Worm (Caenorhabditis elegans) whole organism, mixed stage, embryonic: ENCODE measurements around the gene F46H5.11.

Experiments used
- M03D4.4 ChIP-seq: sonication (generic microtip); optimal IDR thresholded peaks from 2 replicates; lab custom pipeline; 2017; ENCODE audit warnings: mild to moderate bottlenecking, missing genetic modification characterization, missing compliant biosample characterization
- blmp-1 ChIP-seq: fragments of 150-350 bp; optimal IDR thresholded peaks from 2 replicates; lab custom pipeline; 2014; ENCODE audit warnings: missing biosample characterization, missing genetic modification characterization
- ceh-83 ChIP-seq: fragments of 200-800 bp; sonication (Bioruptor generic); optimal IDR thresholded peaks from 2 replicates; lab custom pipeline; 2018; ENCODE audit warnings: mild to moderate bottlenecking, missing genetic modification characterization, missing compliant biosample characterization
- ces-1 ChIP-seq: fragments of 150-350 bp; optimal IDR thresholded peaks from 2 replicates; lab custom pipeline; 2014; ENCODE audit warnings: missing biosample characterization, missing genetic modification reagents, missing genetic modification characterization
- cnd-1 ChIP-seq: fragments of 200-800 bp; sonication (Bioruptor generic); optimal IDR thresholded peaks from 2 replicates; lab custom pipeline; 2018; ENCODE audit warnings: mild to moderate bottlenecking, missing genetic modification characterization, missing compliant biosample characterization
- drap-1 ChIP-seq: fragments of 200-800 bp; sonication (Bioruptor generic); optimal IDR thresholded peaks from 3 replicates; lab custom pipeline; 2018; ENCODE audit warnings: mild to moderate bottlenecking, missing genetic modification characterization, missing compliant biosample characterization
- elt-1 ChIP-seq: sonication (generic microtip); optimal IDR thresholded peaks from 2 replicates; lab custom pipeline; 2017; ENCODE audit warnings: missing genetic modification characterization, mild to moderate bottlenecking, missing compliant biosample characterization, antibody characterized with exemption, moderate library complexity, borderline replicate concordance; ENCODE audit not compliant: insufficient read depth
- elt-3 ChIP-seq: fragments of 150-350 bp; optimal IDR thresholded peaks from 2 replicates; lab custom pipeline; 2014; ENCODE audit warnings: missing biosample characterization, missing genetic modification characterization
- ham-2 ChIP-seq: fragments of 200-800 bp; sonication (Bioruptor generic); optimal IDR thresholded peaks from 2 replicates; lab custom pipeline; 2018; ENCODE audit warnings: mild to moderate bottlenecking, missing genetic modification characterization, missing compliant biosample characterization
- hlh-1 ChIP-seq: fragments of 150-350 bp; optimal IDR thresholded peaks from 2 replicates; lab custom pipeline; 2014; ENCODE audit warnings: missing biosample characterization, missing genetic modification reagents, missing genetic modification characterization
- lin-13 ChIP-seq: fragments of 150-350 bp; optimal IDR thresholded peaks from 2 replicates; lab custom pipeline; 2014; ENCODE audit warnings: missing biosample characterization, missing genetic modification characterization
- lin-32 ChIP-seq: fragments of 200-800 bp; sonication (Bioruptor generic); optimal IDR thresholded peaks from 2 replicates; lab custom pipeline; 2018; ENCODE audit warnings: mild to moderate bottlenecking, missing genetic modification characterization, missing compliant biosample characterization
- lsy-2 ChIP-seq: fragments of 150-350 bp; optimal IDR thresholded peaks from 2 replicates; lab custom pipeline; 2014; ENCODE audit warnings: missing biosample characterization, missing genetic modification characterization
- mab-5 ChIP-seq: fragments of 150-350 bp; optimal IDR thresholded peaks from 2 replicates; lab custom pipeline; 2014; ENCODE audit warnings: missing biosample characterization, missing genetic modification characterization
- mep-1 ChIP-seq: fragments of 150-350 bp; optimal IDR thresholded peaks from 2 replicates; lab custom pipeline; 2017; ENCODE audit warnings: missing biosample characterization, missing genetic modification reagents, missing genetic modification characterization, inconsistent platforms
- mls-2 ChIP-seq: sonication (generic microtip); optimal IDR thresholded peaks from 2 replicates; lab custom pipeline; 2016; ENCODE audit warnings: mild to moderate bottlenecking, missing genetic modification characterization, moderate library complexity, missing compliant biosample characterization
- nhr-12 ChIP-seq: fragments of 150-350 bp; optimal IDR thresholded peaks from 2 replicates; lab custom pipeline; 2014; ENCODE audit warnings: missing biosample characterization, missing genetic modification characterization
- nhr-2 ChIP-seq: fragments of 150-350 bp; optimal IDR thresholded peaks from 2 replicates; lab custom pipeline; 2014; ENCODE audit warnings: missing biosample characterization, missing genetic modification characterization
- nhr-28 ChIP-seq: fragments of 150-350 bp; optimal IDR thresholded peaks from 2 replicates; lab custom pipeline; 2014; ENCODE audit warnings: missing biosample characterization, missing genetic modification characterization
- nhr-76 ChIP-seq: sonication (generic microtip); optimal IDR thresholded peaks from 2 replicates; lab custom pipeline; 2017; ENCODE audit warnings: missing biosample characterization, missing genetic modification characterization
- pha-4 ChIP-seq: fragments of 150-350 bp; optimal IDR thresholded peaks from 2 replicates; lab custom pipeline; 2018; ENCODE audit warnings: missing biosample characterization, missing genetic modification reagents, missing genetic modification characterization
- sem-2 ChIP-seq: fragments of 200-800 bp; sonication (Bioruptor generic); optimal IDR thresholded peaks from 2 replicates; lab custom pipeline; 2018; ENCODE audit warnings: mild to moderate bottlenecking, missing genetic modification characterization, missing compliant biosample characterization
- snpc-4 ChIP-seq: fragments of 150-350 bp; optimal IDR thresholded peaks from 2 replicates; lab custom pipeline; 2014; ENCODE audit warnings: missing biosample characterization, missing genetic modification characterization
- sptf-1 ChIP-seq: sonication (generic microtip); optimal IDR thresholded peaks from 2 replicates; lab custom pipeline; 2017; ENCODE audit warnings: mild to moderate bottlenecking, missing genetic modification characterization, moderate library complexity, missing compliant biosample characterization
- tbx-8 ChIP-seq: fragments of 200-800 bp; sonication (Bioruptor generic); optimal IDR thresholded peaks from 2 replicates; lab custom pipeline; 2018; ENCODE audit warnings: mild to moderate bottlenecking, missing genetic modification characterization, moderate library complexity, missing compliant biosample characterization
- unc-120 ChIP-seq: sonication (generic microtip); optimal IDR thresholded peaks from 2 replicates; lab custom pipeline; 2017; ENCODE audit warnings: missing genetic modification characterization, missing compliant biosample characterization; ENCODE audit not compliant: poor library complexity, severe bottlenecking
- unc-39 ChIP-seq: fragments of 150-350 bp; optimal IDR thresholded peaks from 2 replicates; lab custom pipeline; 2014; ENCODE audit warnings: missing biosample characterization, missing genetic modification characterization
- unc-62 ChIP-seq: fragments of 150-350 bp; optimal IDR thresholded peaks from 2 replicates; lab custom pipeline; 2014; ENCODE audit warnings: missing biosample characterization, missing genetic modification reagents, missing genetic modification characterization
- zip-8 ChIP-seq: fragments of 150-350 bp; optimal IDR thresholded peaks from 2 replicates; lab custom pipeline; 2014; ENCODE audit warnings: missing biosample characterization, missing genetic modification characterization
- ztf-11 ChIP-seq: fragments of 150-350 bp; optimal IDR thresholded peaks from 2 replicates; lab custom pipeline; 2014; ENCODE audit warnings: missing biosample characterization, missing genetic modification characterization

F46H5.11 gene

ce11 chrX:7233127-7234073 is 38.5 kb downstream of the F46H5.11 start:
- TF ChIP-seq ces-1 (GFP tag; lab: Kevin White, UChicago) (peak; percentile 35), unc-39 (tag; lab: Kevin White, UChicago) (no peak)

- peak; percentile 60 for TF ChIP-seq unc-120 (tag; lab: Kevin White, UChicago)
- no peak for TF ChIP-seq nhr-28 (tag; lab: Kevin White, UChicago)
- TF ChIP-seq hlh-1 (tag; lab: Kevin White, UChicago) = peak; percentile 21
- peak; percentile 32 for TF ChIP-seq nhr-2
- no peak for TF ChIP-seq ceh-83 (GFP tag; lab: Kevin White, UChicago)
- TF ChIP-seq ces-1 (GFP tag; lab: Kevin White, UChicago) = peak; percentile 76
- no peak for TF ChIP-seq unc-62 (GFP tag; lab: Kevin White, UChicago)
- no peak for TF ChIP-seq blmp-1 (tag; lab: Kevin White, UChicago)
- TF ChIP-seq lin-32 = peak; percentile 0
- peak; percentile 70 for TF ChIP-seq mls-2 (tag; lab: Kevin White, UChicago)
Measured at ce11 chrX:7232158-7232822, 39.6 kb downstream of the F46H5.11 start.

DNA sequence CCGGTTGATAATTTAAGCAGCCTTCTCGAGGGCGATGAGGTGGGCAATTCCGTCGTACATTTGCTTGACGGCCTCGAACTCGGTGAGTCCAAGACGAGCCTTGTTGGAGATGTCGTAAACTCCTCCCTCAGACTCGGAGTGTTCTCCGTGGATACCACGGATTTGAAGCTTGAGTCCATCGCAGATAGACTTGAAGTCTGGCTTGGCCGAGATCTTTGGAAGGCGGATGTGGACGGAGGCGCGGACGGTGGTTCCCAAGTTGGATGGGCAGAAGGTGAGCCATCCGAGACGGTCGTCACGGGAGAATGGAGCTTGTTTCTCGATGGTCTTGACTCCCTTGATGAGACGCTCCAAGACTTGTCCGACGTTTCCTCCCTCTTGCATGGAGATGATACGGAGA is 41.0 kb downstream of the F46H5.11 start:
- TF ChIP-seq ztf-11 (tag; lab: Kevin White, UChicago) (no peak), ham-2 (GFP tag; lab: Kevin White, UChicago) (no peak), lsy-2 (no peak), drap-1 (GFP tag; lab: Kevin White, UChicago) (no peak), snpc-4 (no peak), sem-2 (GFP tag; lab: Kevin White, UChicago) (no peak), elt-1 (no peak), mab-5 (tag; lab: Kevin White, UChicago) (no peak), zip-8 (tag; lab: Kevin White, UChicago) (no peak), hlh-1 (tag; lab: Kevin White, UChicago) (no peak), unc-120 (tag; lab: Kevin White, UChicago) (no peak), nhr-12 (tag; lab: Kevin White, UChicago) (no peak), mls-2 (tag; lab: Kevin White, UChicago) (no peak), unc-39 (tag; lab: Kevin White, UChicago) (no peak), mep-1 (tag; lab: Kevin White, UChicago) (no peak), nhr-28 (tag; lab: Kevin White, UChicago) (no peak), ceh-83 (GFP tag; lab: Kevin White, UChicago) (no peak), lin-13 (tag; lab: Kevin White, UChicago) (no peak)

ce11 chrX:7230321-7230720 is 41.5 kb downstream of the F46H5.11 start:
- TF ChIP-seq ceh-83 (GFP tag; lab: Kevin White, UChicago) = no peak
- no peak for TF ChIP-seq ham-2 (GFP tag; lab: Kevin White, UChicago)
- TF ChIP-seq nhr-28 (tag; lab: Kevin White, UChicago) = no peak
- TF ChIP-seq M03D4.4 (tag; lab: Kevin White, UChicago) = no peak
- no peak for TF ChIP-seq lsy-2
- no peak for TF ChIP-seq elt-1
- TF ChIP-seq tbx-8 (GFP tag; lab: Kevin White, UChicago) = no peak
- no peak for TF ChIP-seq unc-120 (tag; lab: Kevin White, UChicago)
- no peak for TF ChIP-seq unc-39 (tag; lab: Kevin White, UChicago)

DNA sequence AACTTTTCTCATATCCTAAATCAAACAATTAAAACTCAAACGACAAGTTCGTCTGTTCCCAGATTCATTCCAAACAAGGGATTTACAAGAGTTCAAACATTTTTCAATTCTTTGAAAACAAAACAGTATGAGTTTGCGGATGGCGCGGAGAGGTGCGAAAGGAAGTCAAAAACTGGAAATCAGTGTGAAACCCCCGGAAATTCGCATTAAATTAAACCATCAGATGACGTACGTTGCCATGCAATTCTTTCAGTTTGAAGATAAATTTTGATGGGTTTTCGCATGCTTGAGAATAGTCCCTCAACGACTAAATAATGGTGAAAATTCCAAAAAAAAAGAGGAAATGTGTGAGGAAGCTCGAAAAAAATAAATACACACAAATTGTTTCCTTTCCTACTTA is 42.5 kb downstream of the F46H5.11 start:
- TF ChIP-seq elt-3 = no peak
- no peak for TF ChIP-seq ham-2 (GFP tag; lab: Kevin White, UChicago)
- no peak for TF ChIP-seq ztf-11 (tag; lab: Kevin White, UChicago)
- no peak for TF ChIP-seq hlh-1 (tag; lab: Kevin White, UChicago)
- TF ChIP-seq zip-8 (tag; lab: Kevin White, UChicago) = no peak
- TF ChIP-seq cnd-1 (tag; lab: Kevin White, UChicago) = no peak
- TF ChIP-seq lsy-2 = no peak
- no peak for TF ChIP-seq unc-62 (GFP tag; lab: Kevin White, UChicago)
- no peak for TF ChIP-seq pha-4 (tag; lab: Kevin White, UChicago)
- TF ChIP-seq lin-32 = no peak
- TF ChIP-seq sptf-1 (tag; lab: Kevin White, UChicago) = no peak
- TF ChIP-seq elt-1 = no peak
- no peak for TF ChIP-seq nhr-12 (tag; lab: Kevin White, UChicago)
- no peak for TF ChIP-seq nhr-76
- TF ChIP-seq mls-2 (tag; lab: Kevin White, UChicago) = no peak
